Worm (Caenorhabditis elegans) whole organism, L1 larva: Measurements from ENCODE around the gene wip-1.

Experiments used
- C34B4.2 ChIP-seq: sonication (generic microtip); optimal IDR thresholded peaks from 2 replicates; lab custom pipeline; 2017; ENCODE audit warnings: mild to moderate bottlenecking, missing genetic modification characterization, missing compliant biosample characterization
- F16B12.6 ChIP-seq: fragments of 150-350 bp; optimal IDR thresholded peaks from 2 replicates; lab custom pipeline; 2014; ENCODE audit warnings: missing biosample characterization, missing genetic modification characterization
- Y116A8C.19 ChIP-seq: sonication (generic microtip); optimal IDR thresholded peaks from 2 replicates; lab custom pipeline; 2016; ENCODE audit warnings: missing compliant biosample characterization, missing genetic modification characterization, borderline replicate concordance
- aha-1 ChIP-seq: fragments of 150-350 bp; optimal IDR thresholded peaks from 2 replicates; lab custom pipeline; 2014; ENCODE audit warnings: missing biosample characterization, missing genetic modification characterization
- alr-1 ChIP-seq: fragments of 200-800 bp; sonication (Bioruptor generic); optimal IDR thresholded peaks from 2 replicates; lab custom pipeline; 2018; ENCODE audit warnings: borderline replicate concordance, mild to moderate bottlenecking, missing genetic modification characterization, missing compliant biosample characterization
- aly-2 ChIP-seq: fragments of 150-350 bp; optimal IDR thresholded peaks from 2 replicates; lab custom pipeline; 2014; ENCODE audit warnings: missing biosample characterization, missing genetic modification characterization
- blmp-1 ChIP-seq: fragments of 150-350 bp; optimal IDR thresholded peaks from 2 replicates; lab custom pipeline; 2014; ENCODE audit warnings: missing biosample characterization, missing genetic modification characterization
- ceh-8 ChIP-seq: fragments of 200-800 bp; sonication (Bioruptor generic); optimal IDR thresholded peaks from 2 replicates; lab custom pipeline; 2018; ENCODE audit warnings: mild to moderate bottlenecking, missing genetic modification characterization, moderate library complexity, missing compliant biosample characterization
- ceh-82 ChIP-seq, 3 experiments: fragments of 150-350 bp in 1 of 3; sonication (generic microtip) in 2 of 3; optimal IDR thresholded peaks; 2 replicates each; lab custom pipeline; 2014 to 2017; ENCODE audit warnings: missing biosample characterization in 3 of 3, missing genetic modification characterization in 3 of 3
- ces-1 ChIP-seq: fragments of 150-350 bp; optimal IDR thresholded peaks from 2 replicates; lab custom pipeline; 2014; ENCODE audit warnings: missing biosample characterization, missing genetic modification reagents, missing genetic modification characterization
- efl-1 ChIP-seq, 4 experiments: fragments of 150-350 bp; optimal IDR thresholded peaks in 3 of 4; peaks in 1 of 4; 1 replicate in 1 of 4; 2 replicates in 3 of 4; lab custom pipeline; 2014; ENCODE audit warnings: missing biosample characterization in 2 of 4, missing genetic modification characterization in 2 of 4, missing genetic modification reagents in 2 of 4
- elt-2 ChIP-seq: sonication (generic microtip); optimal IDR thresholded peaks from 2 replicates; lab custom pipeline; 2016; ENCODE audit warnings: missing genetic modification characterization, mild to moderate bottlenecking, inconsistent platforms, missing compliant biosample characterization, missing genetic modification reagents
- elt-3 ChIP-seq, 6 experiments: fragments of 150-350 bp in 1 of 6; sonication (generic microtip); optimal IDR thresholded peaks; 2 replicates each; lab custom pipeline; 2017 to 2018; ENCODE audit warnings: missing biosample characterization in 6 of 6, missing genetic modification characterization in 6 of 6, inconsistent platforms in 1 of 6
- fkh-4 ChIP-seq: sonication (generic microtip); optimal IDR thresholded peaks from 2 replicates; lab custom pipeline; 2016; ENCODE audit warnings: missing compliant biosample characterization, missing genetic modification characterization, borderline replicate concordance
- fkh-8 ChIP-seq: sonication (generic microtip); optimal IDR thresholded peaks from 2 replicates; lab custom pipeline; 2016; ENCODE audit warnings: mild to moderate bottlenecking, missing genetic modification characterization, missing compliant biosample characterization
- hpl-2 ChIP-seq: fragments of 150-350 bp; optimal IDR thresholded peaks from 2 replicates; lab custom pipeline; 2014; ENCODE audit warnings: missing biosample characterization, missing genetic modification reagents, missing genetic modification characterization
- lin-15B ChIP-seq: fragments of 150-350 bp; sonication (generic microtip); optimal IDR thresholded peaks from 3 replicates; lab custom pipeline; 2014; ENCODE audit warnings: missing biosample characterization, missing genetic modification characterization
- lin-35 ChIP-seq, 2 experiments: fragments of 150-350 bp; optimal IDR thresholded peaks; 2 replicates each; lab custom pipeline; 2014; ENCODE audit warnings: missing biosample characterization in 2 of 2, missing genetic modification characterization in 2 of 2, missing genetic modification reagents in 2 of 2
- mab-9 ChIP-seq: fragments of 200-800 bp; sonication (Bioruptor generic); IDR thresholded peaks from 2 replicates; pipeline ENCODE4 v1.3.6; 2022; ENCODE audit warnings: missing genetic modification reagents, missing genetic modification characterization, missing compliant biosample characterization
- mef-2 ChIP-seq: fragments of 150-350 bp; optimal IDR thresholded peaks from 2 replicates; lab custom pipeline; 2014; ENCODE audit warnings: missing biosample characterization, missing genetic modification characterization
- mep-1 ChIP-seq: fragments of 150-350 bp; optimal IDR thresholded peaks from 2 replicates; lab custom pipeline; 2014; ENCODE audit warnings: missing biosample characterization, missing genetic modification characterization
- nhr-237 ChIP-seq: fragments of 150-350 bp; optimal IDR thresholded peaks from 2 replicates; lab custom pipeline; 2014; ENCODE audit warnings: missing biosample characterization, missing genetic modification characterization
- nhr-28 ChIP-seq: fragments of 150-350 bp; optimal IDR thresholded peaks from 2 replicates; lab custom pipeline; 2014; ENCODE audit warnings: missing biosample characterization, missing genetic modification characterization
- nhr-71 ChIP-seq: sonication (generic microtip); optimal IDR thresholded peaks from 2 replicates; lab custom pipeline; 2016; ENCODE audit warnings: mild to moderate bottlenecking, missing genetic modification characterization, moderate library complexity, missing compliant biosample characterization
- nhr-84 ChIP-seq: sonication (generic microtip); optimal IDR thresholded peaks from 2 replicates; lab custom pipeline; 2017; ENCODE audit warnings: missing biosample characterization, missing genetic modification characterization
- nhr-85 ChIP-seq: sonication (generic microtip); peaks from one replicate; lab custom pipeline; 2016; ENCODE audit warnings: missing genetic modification characterization, inconsistent platforms, missing compliant biosample characterization
- pax-3 ChIP-seq: fragments of 200-800 bp; sonication (Bioruptor generic); optimal IDR thresholded peaks from 2 replicates; lab custom pipeline; 2018; ENCODE audit warnings: mild to moderate bottlenecking, missing genetic modification characterization, moderate library complexity, missing compliant biosample characterization
- rnt-1 ChIP-seq: sonication (generic microtip); optimal IDR thresholded peaks from 2 replicates; lab custom pipeline; 2016; ENCODE audit warnings: mild to moderate bottlenecking, missing genetic modification characterization, moderate library complexity, missing compliant biosample characterization
- sptf-1 ChIP-seq: fragments of 150-350 bp; optimal IDR thresholded peaks from 2 replicates; lab custom pipeline; 2014; ENCODE audit warnings: missing biosample characterization, missing genetic modification characterization
- sup-37 ChIP-seq: fragments of 200-800 bp; sonication (Bioruptor generic); optimal IDR thresholded peaks from 2 replicates; lab custom pipeline; 2018; ENCODE audit warnings: mild to moderate bottlenecking, missing genetic modification characterization, missing compliant biosample characterization
- unc-130 ChIP-seq: fragments of 150-350 bp; optimal IDR thresholded peaks from 2 replicates; lab custom pipeline; 2017; ENCODE audit warnings: missing biosample characterization, missing genetic modification characterization, inconsistent platforms
- unc-62 ChIP-seq: fragments of 150-350 bp; optimal IDR thresholded peaks from 2 replicates; lab custom pipeline; 2014; ENCODE audit warnings: missing biosample characterization, missing genetic modification reagents, missing genetic modification characterization
- unc-86 ChIP-seq: sonication (generic microtip); optimal IDR thresholded peaks from 2 replicates; lab custom pipeline; 2016; ENCODE audit warnings: missing genetic modification characterization, missing compliant biosample characterization
- unc-98 ChIP-seq: fragments of 200-800 bp; sonication (Bioruptor generic); IDR thresholded peaks from 2 replicates; pipeline ENCODE4 v1.3.6; 2022; ENCODE audit warnings: missing genetic modification characterization, missing compliant biosample characterization
- xbp-1 ChIP-seq: sonication (generic microtip); optimal IDR thresholded peaks from 2 replicates; lab custom pipeline; 2016; ENCODE audit warnings: missing genetic modification characterization, missing compliant biosample characterization
- zag-1 ChIP-seq: fragments of 150-350 bp; optimal IDR thresholded peaks from 2 replicates; lab custom pipeline; 2014; ENCODE audit warnings: missing biosample characterization, missing genetic modification characterization
- ztf-4 ChIP-seq: fragments of 150-350 bp; optimal IDR thresholded peaks from 2 replicates; lab custom pipeline; 2014; ENCODE audit warnings: missing biosample characterization, missing genetic modification characterization

The wip-1 gene

ce11 chrIII:5008730-5009129, 9.7 kb upstream of the wip-1 start, which contains the start of gene R144.11:
TSS of gene R144.11 (minus strand) at chrIII:5008830.
- TF ChIP-seq unc-86 (tag; lab: Kevin White, UChicago) (no peak), Y116A8C.19 (tag; lab: Kevin White, UChicago) (no peak), nhr-85 (peak; percentile 31), aly-2 (tag; lab: Kevin White, UChicago) (peak; percentile 79), elt-2 (no peak), hpl-2 (GFP tag; lab: Kevin White, UChicago) (no peak), lin-15B (tag; lab: Kevin White, UChicago) (no peak), fkh-4 (tag; lab: Kevin White, UChicago) (no peak), efl-1 (optimal IDR thresholded peaks at IDR 0.05; lab: Kevin White, UChicago) (no peak), efl-1 (GFP tag; optimal IDR thresholded peaks at IDR 0.05 in 1 of 2; lab: Kevin White, UChicago) (peak in 1 of 2 experiments; percentile 30), blmp-1 (tag; lab: Kevin White, UChicago) (no peak), ceh-82 (tag; optimal IDR thresholded peaks at IDR 0.05; lab: Kevin White, UChicago) (no peak)

- TF ChIP-seq rnt-1 (tag; lab: Kevin White, UChicago), result no peak
- no peak for TF ChIP-seq unc-86 (tag; lab: Kevin White, UChicago)
- TF ChIP-seq ztf-4 (tag; lab: Kevin White, UChicago), result no peak
- no peak for TF ChIP-seq unc-130 (tag; lab: Kevin White, UChicago)
- no peak for TF ChIP-seq Y116A8C.19 (tag; lab: Kevin White, UChicago)
- no peak for TF ChIP-seq ces-1
- no peak for TF ChIP-seq mef-2 (tag; lab: Kevin White, UChicago)
- TF ChIP-seq F16B12.6, result no peak
- TF ChIP-seq pax-3 (tag; lab: Kevin White, UChicago), result no peak
- TF ChIP-seq lin-35 (GFP tag; optimal IDR thresholded peaks at IDR 0.05; lab: Kevin White, UChicago), result no peak
- no peak for TF ChIP-seq mab-9
- no peak for TF ChIP-seq nhr-84 (tag; lab: Kevin White, UChicago)
- no peak for TF ChIP-seq xbp-1 (tag; lab: Kevin White, UChicago)
- no peak for TF ChIP-seq elt-3 (tag; optimal IDR thresholded peaks at IDR 0.05; lab: Kevin White, UChicago)
- TF ChIP-seq sup-37 (GFP tag; lab: Kevin White, UChicago), result no peak
- TF ChIP-seq fkh-4 (tag; lab: Kevin White, UChicago), result no peak
- no peak for TF ChIP-seq sptf-1 (tag; lab: Kevin White, UChicago)
- TF ChIP-seq unc-62 (GFP tag; lab: Kevin White, UChicago), result no peak
- TF ChIP-seq mep-1 (tag; lab: Kevin White, UChicago), result no peak
Observed at ce11 chrIII:5010723-5011122, 7.7 kb upstream of the wip-1 start.

ce11 chrIII:5012460-5012859, 6.0 kb upstream of the wip-1 start:
- no peak for TF ChIP-seq elt-3 (tag; optimal IDR thresholded peaks at IDR 0.05; lab: Kevin White, UChicago)
- no peak for TF ChIP-seq mep-1 (tag; lab: Kevin White, UChicago)
- TF ChIP-seq efl-1 (optimal IDR thresholded peaks at IDR 0.05; lab: Kevin White, UChicago), result no peak
- TF ChIP-seq efl-1 (GFP tag; optimal IDR thresholded peaks at IDR 0.05 in 1 of 2; lab: Kevin White, UChicago), result peak in 1 of 2 experiments; percentile 70
- TF ChIP-seq unc-98 (GFP tag; lab: Robert Waterston, UW), result no peak
- TF ChIP-seq lin-35 (GFP tag; optimal IDR thresholded peaks at IDR 0.05; lab: Kevin White, UChicago), result no peak
- TF ChIP-seq nhr-71 (tag; lab: Kevin White, UChicago), result no peak
- TF ChIP-seq fkh-8 (tag; lab: Kevin White, UChicago), result no peak
- no peak for TF ChIP-seq ceh-8 (GFP tag; lab: Kevin White, UChicago)
- TF ChIP-seq alr-1 (tag; lab: Kevin White, UChicago), result peak; percentile 81
- no peak for TF ChIP-seq C34B4.2 (tag; lab: Kevin White, UChicago)
- no peak for TF ChIP-seq nhr-237
- TF ChIP-seq aha-1 (tag; lab: Kevin White, UChicago), result no peak
- TF ChIP-seq nhr-28, result no peak
- no peak for TF ChIP-seq zag-1 (tag; lab: Kevin White, UChicago)
